Worm (Caenorhabditis elegans) whole organism, L4 larva: ENCODE data around the gene mrpl-36.

Experiments
- aha-1 ChIP-seq: fragments of 150-350 bp; peaks from one replicate; lab custom pipeline; 2014; ENCODE audit warnings: missing biosample characterization, missing genetic modification characterization
- aly-2 ChIP-seq: sonication (generic microtip); optimal IDR thresholded peaks from 2 replicates; lab custom pipeline; 2018; ENCODE audit warnings: missing biosample characterization, missing genetic modification characterization
- ceh-28 ChIP-seq: fragments of 150-350 bp; optimal IDR thresholded peaks from 2 replicates; lab custom pipeline; 2014; ENCODE audit warnings: missing biosample characterization, missing genetic modification reagents, missing genetic modification characterization
- jun-1 ChIP-seq: fragments of 150-350 bp; optimal IDR thresholded peaks from 2 replicates; lab custom pipeline; 2014; ENCODE audit warnings: missing biosample characterization, missing genetic modification reagents, missing genetic modification characterization
- mes-2 ChIP-seq: sonication (generic microtip); optimal IDR thresholded peaks from 2 replicates; lab custom pipeline; 2016; ENCODE audit warnings: missing genotype, mild to moderate bottlenecking, missing genetic modification characterization, missing compliant biosample characterization; ENCODE audit not compliant: poor library complexity, severe bottlenecking
- mxl-3 ChIP-seq: fragments of 200-800 bp; sonication (Bioruptor generic); optimal IDR thresholded peaks from 2 replicates; lab custom pipeline; 2018; ENCODE audit warnings: mild to moderate bottlenecking, missing genetic modification characterization, missing compliant biosample characterization
- nhr-10 ChIP-seq: fragments of 150-350 bp; optimal IDR thresholded peaks from 2 replicates; lab custom pipeline; 2014; ENCODE audit warnings: missing biosample characterization, missing genetic modification characterization
- nhr-102 ChIP-seq: sonication (generic microtip); optimal IDR thresholded peaks from 2 replicates; lab custom pipeline; 2016; ENCODE audit warnings: mild to moderate bottlenecking, missing genetic modification characterization, moderate library complexity, missing compliant biosample characterization
- nhr-11 ChIP-seq: fragments of 150-350 bp; optimal IDR thresholded peaks from 2 replicates; lab custom pipeline; 2014; ENCODE audit warnings: missing biosample characterization, missing genetic modification characterization
- nhr-6 ChIP-seq: fragments of 150-350 bp; optimal IDR thresholded peaks from 2 replicates; lab custom pipeline; 2014; ENCODE audit warnings: missing biosample characterization, missing genetic modification characterization
- unc-62 ChIP-seq, 3 experiments: fragments of 150-350 bp in 1 of 3; sonication (generic microtip); optimal IDR thresholded peaks in 2 of 3; peaks in 1 of 3; 1 replicate in 1 of 3; 2 replicates in 2 of 3; lab custom pipeline; 2014 to 2017; ENCODE audit warnings: missing biosample characterization in 3 of 3, missing genetic modification characterization in 3 of 3, missing genetic modification reagents in 3 of 3, missing genotype in 1 of 3
- zfp-2 ChIP-seq: sonication (generic microtip); optimal IDR thresholded peaks from 2 replicates; lab custom pipeline; 2016; ENCODE audit warnings: mild to moderate bottlenecking, missing genetic modification characterization, missing compliant biosample characterization
- zip-2 ChIP-seq: fragments of 150-350 bp; optimal IDR thresholded peaks from 2 replicates; lab custom pipeline; 2014; ENCODE audit warnings: missing biosample characterization, missing genetic modification characterization
- ztf-11 ChIP-seq: fragments of 150-350 bp; optimal IDR thresholded peaks from 2 replicates; lab custom pipeline; 2014; ENCODE audit warnings: missing biosample characterization, missing genetic modification characterization

ce11 chrIII:9849950-9850349 is 2.0 kb upstream of the mrpl-36 start:
- TF ChIP-seq aly-2 (tag; lab: Kevin White, UChicago) (no peak), nhr-6 (tag; lab: Kevin White, UChicago) (no peak), ztf-11 (tag; lab: Kevin White, UChicago) (no peak), zfp-2 (no peak), mxl-3 (GFP tag; lab: Kevin White, UChicago) (peak; percentile 47), nhr-10 (no peak), zip-2 (no peak), jun-1 (tag; lab: Kevin White, UChicago) (no peak), mes-2 (tag; lab: Kevin White, UChicago) (no peak), aha-1 (tag; lab: Kevin White, UChicago) (no peak), nhr-102 (peak; percentile 10), nhr-11 (tag; lab: Kevin White, UChicago) (no peak), ceh-28 (tag; lab: Kevin White, UChicago) (no peak), unc-62 (GFP tag; optimal IDR thresholded peaks at IDR 0.05 in 1 of 2; lab: Kevin White, UChicago) (peak in 1 of 2 experiments; percentile 73), unc-62 (tag; optimal IDR thresholded peaks at IDR 0.05; lab: Kevin White, UChicago) (no peak)
